Fruit fly (Drosophila melanogaster): ENCODE data around the gene CG11756.

CG11756 gene

DNA sequence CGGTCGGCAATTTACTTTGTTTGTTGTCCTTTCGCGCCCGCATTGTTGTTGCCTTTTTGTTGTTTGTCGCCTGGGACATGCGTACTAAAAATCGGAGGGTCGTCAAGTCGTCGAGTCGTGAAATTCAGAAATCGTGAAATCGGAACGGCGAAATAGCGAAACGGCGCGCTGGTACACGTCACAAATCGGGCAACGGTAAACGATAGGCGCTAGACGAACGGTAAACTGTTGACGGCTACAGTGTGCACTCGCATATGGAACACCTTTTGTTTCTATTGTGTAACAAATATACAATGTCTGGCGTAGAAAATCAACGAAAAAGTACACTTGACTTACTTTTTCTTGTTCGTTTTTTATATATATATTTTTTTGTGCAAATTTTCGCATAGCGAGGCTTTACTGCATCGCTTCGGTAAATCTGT, 36.1 kb downstream of the CG11756 start (continued):
- no peak for TF ChIP-seq nerfin-2 (GFP tag; IDR thresholded peaks at IDR 0.05; ENCODE audit: partially characterized antibody)
- peak; percentile 43 for TF ChIP-seq chn (GFP tag; optimal IDR thresholded peaks at IDR 0.05)
- peak; percentile 21 for TF ChIP-seq sqz (GFP tag; optimal IDR thresholded peaks at IDR 0.05)
- peak; percentile 79 for TF ChIP-seq tgo (GFP tag; IDR thresholded peaks at IDR 0.05)
- TF ChIP-seq CG31441 (GFP tag; IDR thresholded peaks at IDR 0.05): peak; percentile 60; the same call in 1 of the 2 replicates
- TF ChIP-seq sim (GFP tag; IDR thresholded peaks at IDR 0.05): no peak
- TF ChIP-seq Dref (GFP tag; IDR thresholded peaks at IDR 0.05): no peak
- peak; percentile 58 for TF ChIP-seq pum (GFP tag; optimal IDR thresholded peaks at IDR 0.05)
- TF ChIP-seq grn (GFP tag; optimal IDR thresholded peaks at IDR 0.05): no peak
- TF ChIP-seq fd102C (GFP tag; optimal IDR thresholded peaks at IDR 0.05): no peak
- peak; percentile 62 for TF ChIP-seq B-H1 (GFP tag; IDR thresholded peaks at IDR 0.05)
- TF ChIP-seq Tbp (GFP tag; optimal IDR thresholded peaks at IDR 0.05): no peak
- peak; percentile 69 for TF ChIP-seq Dek (tag; optimal IDR thresholded peaks at IDR 0.05)
- no peak for TF ChIP-seq pros (GFP tag; optimal IDR thresholded peaks at IDR 0.05)
- peak; percentile 62 for TF ChIP-seq gsb (GFP tag; IDR thresholded peaks at IDR 0.05)
- peak; percentile 81 for TF ChIP-seq ewg (GFP tag; optimal IDR thresholded peaks at IDR 0.05)
- TF ChIP-seq CG9437 (GFP tag; optimal IDR thresholded peaks at IDR 0.05): no peak
- TF ChIP-seq pho (GFP tag; optimal IDR thresholded peaks at IDR 0.05): peak; percentile 56
- peak; percentile 36 for TF ChIP-seq Myb (GFP tag; optimal IDR thresholded peaks at IDR 0.05)
- peak; percentile 29 for TF ChIP-seq Camta (GFP tag; optimal IDR thresholded peaks at IDR 0.05)
- no peak for TF ChIP-seq D (optimal IDR thresholded peaks at IDR 0.05)
- TF ChIP-seq D (GFP tag; optimal IDR thresholded peaks at IDR 0.05): no peak
- peak; percentile 52; the same call in 1 of the 2 replicates for TF ChIP-seq Rx (GFP tag; IDR thresholded peaks at IDR 0.05)
- peak; percentile 61 for TF ChIP-seq CG8924 (tag; optimal IDR thresholded peaks at IDR 0.05)
- peak; percentile 78 for TF ChIP-seq mam (GFP tag; optimal IDR thresholded peaks at IDR 0.05)
- peak; percentile 60 for TF ChIP-seq sug (tag; optimal IDR thresholded peaks at IDR 0.05)
- TF ChIP-seq eve (GFP tag; optimal IDR thresholded peaks at IDR 0.05): no peak
- no peak for TF ChIP-seq cad (GFP tag; optimal IDR thresholded peaks at IDR 0.05)
- no peak for TF ChIP-seq CG1603 (tag; optimal IDR thresholded peaks at IDR 0.05)
- TF ChIP-seq CG3838 (GFP tag; optimal IDR thresholded peaks at IDR 0.05): no peak
- TF ChIP-seq HLH54F (GFP tag; optimal IDR thresholded peaks at IDR 0.05): peak; percentile 68
- TF ChIP-seq sob (GFP tag; IDR thresholded peaks at IDR 0.05): peak; percentile 88
- peak; percentile 54; the same call in 1 of the 2 replicates for TF ChIP-seq ham (GFP tag; IDR thresholded peaks at IDR 0.05)
- TF ChIP-seq pita (GFP tag; optimal IDR thresholded peaks at IDR 0.05): no peak
- TF ChIP-seq CG6175 (GFP tag; IDR thresholded peaks at IDR 0.05): 0 out of 3 replicates have a peak, but pooled peaks have one; percentile 25
- peak; percentile 77 for TF ChIP-seq ranshi (GFP tag; IDR thresholded peaks at IDR 0.05)
- TF ChIP-seq dmrt99B (tag; optimal IDR thresholded peaks at IDR 0.05): peak; percentile 76
- no peak for TF ChIP-seq HmgD (GFP tag; optimal IDR thresholded peaks at IDR 0.05)
- TF ChIP-seq wdn (GFP tag; IDR thresholded peaks at IDR 0.05): peak; percentile 70
- peak; percentile 56; the same call in 1 of the 3 replicates for TF ChIP-seq CG11093 (GFP tag; IDR thresholded peaks at IDR 0.05)
- TF ChIP-seq D19A (tag; optimal IDR thresholded peaks at IDR 0.05): peak; percentile 2
- peak; percentile 86 for TF ChIP-seq dysf (GFP tag; IDR thresholded peaks at IDR 0.05)
- peak; percentile 32; the same call in 1 of the 2 replicates for TF ChIP-seq CG1024 (GFP tag; IDR thresholded peaks at IDR 0.05)
- no peak for TF ChIP-seq CG8290 (GFP tag; optimal IDR thresholded peaks at IDR 0.05)
- peak in 1 of 2 experiments; percentile 47 for TF ChIP-seq CG8290 (tag; optimal IDR thresholded peaks at IDR 0.05)
- peak; percentile 91 for TF ChIP-seq Dbx (GFP tag; IDR thresholded peaks at IDR 0.05)
- TF ChIP-seq CG10543 (GFP tag; optimal IDR thresholded peaks at IDR 0.05): peak; percentile 62
- no peak for TF ChIP-seq cg (GFP tag; optimal IDR thresholded peaks at IDR 0.05)
- peak; percentile 61; the same call in 1 of the 2 replicates for TF ChIP-seq Poxn (GFP tag; IDR thresholded peaks at IDR 0.05)
- TF ChIP-seq CG2889 (GFP tag; IDR thresholded peaks at IDR 0.05): peak; percentile 65; the same call in 2 of the 3 replicates
- TF ChIP-seq Spps (tag; optimal IDR thresholded peaks at IDR 0.05): no peak
- TF ChIP-seq twi (tag; optimal IDR thresholded peaks at IDR 0.05): no peak
- TF ChIP-seq bsh (GFP tag; optimal IDR thresholded peaks at IDR 0.05): no peak
